Worm (Caenorhabditis elegans) whole organism, L4 larva: ENCODE measurements around the gene str-129.

ENCODE experiments used
- D1046.2 ChIP-seq: fragments of 200-800 bp; sonication (Bioruptor generic); IDR thresholded peaks from 2 replicates; pipeline ENCODE4 v1.3.6; 2022; ENCODE audit warnings: missing genetic modification characterization, missing compliant biosample characterization
- F37D6.2 ChIP-seq: sonication (generic microtip); optimal IDR thresholded peaks from 2 replicates; lab custom pipeline; 2016; ENCODE audit warnings: mild to moderate bottlenecking, missing genetic modification characterization, missing compliant biosample characterization
- F44E2.7 ChIP-seq: fragments of 200-800 bp; sonication (Bioruptor generic); IDR thresholded peaks from 2 replicates; pipeline ENCODE4 v2.1.2; 2022; ENCODE audit warnings: missing genetic modification characterization, missing compliant biosample characterization
- F49E8.2 ChIP-seq: sonication (generic microtip); optimal IDR thresholded peaks from 2 replicates; lab custom pipeline; 2016; ENCODE audit warnings: missing compliant biosample characterization, mild to moderate bottlenecking, missing genetic modification characterization, borderline replicate concordance
- R02D3.7 ChIP-seq: fragments of 150-350 bp; sonication (generic microtip); optimal IDR thresholded peaks from 3 replicates; lab custom pipeline; 2014; ENCODE audit warnings: missing biosample characterization, missing genetic modification characterization
- T20F7.1 ChIP-seq: fragments of 200-800 bp; sonication (Bioruptor generic); optimal IDR thresholded peaks from 2 replicates; lab custom pipeline; 2018; ENCODE audit warnings: mild to moderate bottlenecking, missing genetic modification characterization, missing compliant biosample characterization
- T26A8.4 ChIP-seq: fragments of 200-800 bp; sonication (Bioruptor generic); IDR thresholded peaks from 2 replicates; pipeline ENCODE4 v1.3.6; 2022; ENCODE audit warnings: missing genetic modification characterization, missing compliant biosample characterization
- ZK546.5 ChIP-seq, 2 experiments: sonication (generic microtip); optimal IDR thresholded peaks; 2 replicates each; lab custom pipeline; 2017; ENCODE audit warnings: missing biosample characterization in 2 of 2, missing genetic modification characterization in 2 of 2
- aly-2 ChIP-seq: sonication (generic microtip); optimal IDR thresholded peaks from 2 replicates; lab custom pipeline; 2018; ENCODE audit warnings: missing biosample characterization, missing genetic modification characterization
- ama-1 ChIP-seq: fragments of 150-350 bp; optimal IDR thresholded peaks from 2 replicates; lab custom pipeline; 2014; ENCODE audit warnings: inconsistent platforms, mixed read lengths
- attf-4 ChIP-seq: sonication (generic microtip); optimal IDR thresholded peaks from 3 replicates; lab custom pipeline; 2017; ENCODE audit warnings: missing biosample characterization, missing genetic modification characterization
- ceh-20 ChIP-seq: fragments of 200-800 bp; sonication (Bioruptor generic); IDR thresholded peaks from 2 replicates; pipeline ENCODE4 v1.3.6; 2022; ENCODE audit warnings: missing genetic modification reagents, missing genetic modification characterization, missing compliant biosample characterization
- ceh-28 ChIP-seq: fragments of 150-350 bp; optimal IDR thresholded peaks from 2 replicates; lab custom pipeline; 2014; ENCODE audit warnings: missing biosample characterization, missing genetic modification reagents, missing genetic modification characterization
- ceh-44 ChIP-seq: fragments of 200-800 bp; sonication (Bioruptor generic); IDR thresholded peaks from 2 replicates; pipeline ENCODE4 v1.3.6; 2022; ENCODE audit warnings: missing genetic modification reagents, missing genetic modification characterization, missing compliant biosample characterization
- ceh-62 ChIP-seq: sonication (generic microtip); optimal IDR thresholded peaks from 2 replicates; lab custom pipeline; 2017; ENCODE audit warnings: missing biosample characterization, missing genetic modification characterization
- daf-12 ChIP-seq: fragments of 150-350 bp; optimal IDR thresholded peaks from 2 replicates; lab custom pipeline; 2014; ENCODE audit warnings: missing biosample characterization, missing genetic modification reagents, missing genetic modification characterization
- daf-16 ChIP-seq, 3 experiments: sonication (generic microtip); optimal IDR thresholded peaks; 2 replicates each; lab custom pipeline; 2016 to 2017; ENCODE audit warnings: missing genetic modification characterization in 3 of 3, missing genetic modification reagents in 3 of 3, mild to moderate bottlenecking in 2 of 3, missing compliant biosample characterization in 2 of 3, missing biosample characterization in 1 of 3, moderate library complexity in 1 of 3
- daf-19 ChIP-seq: fragments of 200-800 bp; sonication (Bioruptor generic); conservative IDR thresholded peaks from 2 replicates; pipeline ENCODE4 v1.3.6; 2022; ENCODE audit warnings: missing genetic modification characterization, missing compliant biosample characterization
- dmd-6 ChIP-seq: fragments of 200-800 bp; sonication (Bioruptor generic); IDR thresholded peaks from 2 replicates; pipeline ENCODE4 v1.3.6; 2022; ENCODE audit warnings: missing genetic modification reagents, missing genetic modification characterization, missing compliant biosample characterization
- dmd-9 ChIP-seq: fragments of 200-800 bp; sonication (Bioruptor generic); IDR thresholded peaks from 2 replicates; pipeline ENCODE4 v1.3.6; 2022; ENCODE audit warnings: missing genetic modification reagents, missing genetic modification characterization, missing compliant biosample characterization
- duxl-1 ChIP-seq: sonication (generic microtip); optimal IDR thresholded peaks from 2 replicates; lab custom pipeline; 2016; ENCODE audit warnings: mild to moderate bottlenecking, missing genetic modification characterization, moderate library complexity, missing compliant biosample characterization; ENCODE audit not compliant: poor library complexity
- dve-1 ChIP-seq: sonication (generic microtip); optimal IDR thresholded peaks from 2 replicates; lab custom pipeline; 2017; ENCODE audit warnings: antibody characterized with exemption, mild to moderate bottlenecking, missing genetic modification characterization, missing compliant biosample characterization; ENCODE audit not compliant: insufficient read depth
- egl-27 ChIP-seq: sonication (generic microtip); optimal IDR thresholded peaks from 3 replicates; lab custom pipeline; 2017; ENCODE audit warnings: missing biosample characterization, missing genetic modification reagents, missing genetic modification characterization
- fos-1 ChIP-seq: fragments of 150-350 bp; optimal IDR thresholded peaks from 2 replicates; lab custom pipeline; 2014; ENCODE audit warnings: missing biosample characterization, missing genetic modification characterization
- gei-8 ChIP-seq: fragments of 200-800 bp; sonication (Bioruptor generic); optimal IDR thresholded peaks from 2 replicates; lab custom pipeline; 2018; ENCODE audit warnings: mild to moderate bottlenecking, missing genetic modification characterization, missing compliant biosample characterization
- lim-7 ChIP-seq: fragments of 200-800 bp; sonication (Bioruptor generic); IDR thresholded peaks from 2 replicates; pipeline ENCODE4 v1.3.6; 2022; ENCODE audit warnings: missing genetic modification characterization, missing compliant biosample characterization
- lin-1 ChIP-seq: fragments of 200-800 bp; sonication (Bioruptor generic); IDR thresholded peaks from 2 replicates; pipeline ENCODE4 v1.3.6; 2022; ENCODE audit warnings: missing genetic modification reagents, missing genetic modification characterization, missing compliant biosample characterization
- lin-29 ChIP-seq: fragments of 200-800 bp; sonication (Bioruptor generic); IDR thresholded peaks from 2 replicates; pipeline ENCODE4 v1.3.6; 2022; ENCODE audit warnings: missing genetic modification reagents, missing genetic modification characterization, missing compliant biosample characterization
- lir-3 ChIP-seq: sonication (generic microtip); optimal IDR thresholded peaks from 2 replicates; lab custom pipeline; 2016; ENCODE audit warnings: mild to moderate bottlenecking, missing genetic modification characterization, missing compliant biosample characterization
- lsy-2 ChIP-seq, 2 experiments: fragments of 150-350 bp in 1 of 2; sonication (generic microtip) in 1 of 2; optimal IDR thresholded peaks; 2 replicates each; lab custom pipeline; 2014 to 2017; ENCODE audit warnings: missing biosample characterization in 2 of 2, missing genetic modification characterization in 2 of 2
- madf-5 ChIP-seq, 2 experiments: fragments of 200-800 bp; sonication (Bioruptor generic); IDR thresholded peaks; 2 replicates each; pipeline ENCODE4 v1.3.6; 2022; ENCODE audit warnings: missing compliant biosample characterization in 2 of 2, missing genetic modification characterization in 2 of 2
- mdl-1 ChIP-seq, 2 experiments: fragments of 150-350 bp in 1 of 2; sonication (generic microtip) in 1 of 2; optimal IDR thresholded peaks; 2 replicates each; lab custom pipeline; 2014 to 2017; ENCODE audit warnings: missing biosample characterization in 2 of 2, missing genetic modification characterization in 2 of 2
- mdt-29 ChIP-seq: fragments of 200-800 bp; sonication (Bioruptor generic); IDR thresholded peaks from 2 replicates; pipeline ENCODE4 v1.3.6; 2022; ENCODE audit warnings: missing genetic modification reagents, missing genetic modification characterization, missing compliant biosample characterization
- mep-1 ChIP-seq: fragments of 150-350 bp; sonication (generic microtip); optimal IDR thresholded peaks from 3 replicates; lab custom pipeline; 2014; ENCODE audit warnings: missing biosample characterization, missing genetic modification characterization
- mxl-3 ChIP-seq: fragments of 200-800 bp; sonication (Bioruptor generic); optimal IDR thresholded peaks from 2 replicates; lab custom pipeline; 2018; ENCODE audit warnings: mild to moderate bottlenecking, missing genetic modification characterization, missing compliant biosample characterization
- nhr-102 ChIP-seq: sonication (generic microtip); optimal IDR thresholded peaks from 2 replicates; lab custom pipeline; 2016; ENCODE audit warnings: mild to moderate bottlenecking, missing genetic modification characterization, moderate library complexity, missing compliant biosample characterization
- nhr-237 ChIP-seq: sonication (generic microtip); optimal IDR thresholded peaks from 2 replicates; lab custom pipeline; 2017; ENCODE audit warnings: missing biosample characterization, missing genetic modification characterization
- nhr-28 ChIP-seq: fragments of 150-350 bp; optimal IDR thresholded peaks from 2 replicates; lab custom pipeline; 2014; ENCODE audit warnings: missing biosample characterization, missing genetic modification characterization
- nhr-48 ChIP-seq: sonication (generic microtip); optimal IDR thresholded peaks from 2 replicates; lab custom pipeline; 2016; ENCODE audit warnings: mild to moderate bottlenecking, missing genetic modification characterization, missing compliant biosample characterization
- nhr-6 ChIP-seq: fragments of 150-350 bp; optimal IDR thresholded peaks from 2 replicates; lab custom pipeline; 2014; ENCODE audit warnings: missing biosample characterization, missing genetic modification characterization
- nhr-76 ChIP-seq: fragments of 150-350 bp; optimal IDR thresholded peaks from 2 replicates; lab custom pipeline; 2014; ENCODE audit warnings: missing biosample characterization, missing genetic modification characterization
- pha-4 ChIP-seq, 2 experiments: fragments of 150-350 bp in 1 of 2; fragments of 200-800 bp in 1 of 2; sonication (Bioruptor generic) in 1 of 2; IDR thresholded peaks in 1 of 2; optimal IDR thresholded peaks in 1 of 2; 2 replicates each; pipeline versions ENCODE4 v1.3.6 to Lab custom; 2014 to 2022; ENCODE audit warnings: missing genetic modification characterization in 2 of 2, missing genetic modification reagents in 2 of 2, missing biosample characterization in 1 of 2, missing compliant biosample characterization in 1 of 2
- rbr-2 ChIP-seq: sonication (generic microtip); optimal IDR thresholded peaks from 2 replicates; lab custom pipeline; 2016; ENCODE audit warnings: missing genotype, missing genetic modification characterization, missing compliant biosample characterization
- set-16 ChIP-seq: fragments of 200-800 bp; sonication (Bioruptor generic); IDR thresholded peaks from 2 replicates; pipeline ENCODE4 v1.3.6; 2022; ENCODE audit warnings: missing genetic modification reagents, missing genetic modification characterization, missing compliant biosample characterization
- skn-1 ChIP-seq: fragments of 150-350 bp; optimal IDR thresholded peaks from 2 replicates; lab custom pipeline; 2014; ENCODE audit warnings: missing biosample characterization, missing genetic modification characterization
- snpc-4 ChIP-seq: fragments of 150-350 bp; optimal IDR thresholded peaks from 2 replicates; lab custom pipeline; 2014; ENCODE audit warnings: missing biosample characterization, missing genetic modification characterization
- tag-97 ChIP-seq: fragments of 200-800 bp; sonication (Bioruptor generic); IDR thresholded peaks from 2 replicates; pipeline ENCODE4 v1.3.6; 2022; ENCODE audit warnings: missing genetic modification characterization, missing compliant biosample characterization
- unc-130 ChIP-seq: sonication (generic microtip); optimal IDR thresholded peaks from 2 replicates; lab custom pipeline; 2016; ENCODE audit warnings: missing genetic modification reagents, missing genetic modification characterization, missing compliant biosample characterization
- zfp-2 ChIP-seq: sonication (generic microtip); optimal IDR thresholded peaks from 2 replicates; lab custom pipeline; 2016; ENCODE audit warnings: mild to moderate bottlenecking, missing genetic modification characterization, missing compliant biosample characterization
- zip-11 ChIP-seq: fragments of 200-800 bp; sonication (Bioruptor generic); IDR thresholded peaks from 2 replicates; pipeline ENCODE4 v1.3.6; 2022; ENCODE audit warnings: missing genetic modification characterization, missing compliant biosample characterization
- ztf-11 ChIP-seq: fragments of 150-350 bp; optimal IDR thresholded peaks from 2 replicates; lab custom pipeline; 2014; ENCODE audit warnings: missing biosample characterization, missing genetic modification characterization
- ztf-7 ChIP-seq: fragments of 150-350 bp; optimal IDR thresholded peaks from 2 replicates; lab custom pipeline; 2014; ENCODE audit warnings: missing biosample characterization, missing genetic modification characterization

The str-129 gene

DNA sequence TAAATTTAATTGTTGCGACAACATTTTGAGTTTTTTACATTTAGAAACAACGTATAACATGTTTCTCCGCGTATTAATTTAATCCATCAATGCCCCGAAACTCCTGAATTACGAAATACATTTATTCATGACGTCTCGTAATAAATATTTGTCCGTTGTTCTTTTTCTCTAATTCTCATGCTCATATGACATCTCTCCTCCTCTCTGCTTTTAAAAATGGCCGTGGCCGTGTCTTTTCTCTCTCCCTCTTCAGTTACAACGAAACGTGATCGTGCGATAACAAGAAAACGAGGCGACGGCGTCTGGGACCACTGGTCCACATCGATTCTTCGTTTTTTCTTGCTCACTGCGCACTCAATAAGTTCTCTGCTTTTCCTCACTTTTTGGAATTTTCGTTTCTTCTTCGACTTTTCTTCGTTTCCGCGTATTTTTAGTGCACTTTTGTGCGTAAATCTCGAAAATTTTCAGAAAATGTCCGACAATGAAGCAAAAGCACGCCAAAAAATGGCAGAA, 37.9 kb upstream of the str-129 start, which contains the start of gene snap-1 (continued):
- TF ChIP-seq lsy-2 (tag; optimal IDR thresholded peaks at IDR 0.05; lab: Kevin White, UChicago) = peak in 1 of 2 experiments; percentile 75
- no peak for TF ChIP-seq dmd-9 (GFP tag; lab: Robert Waterston, UW)
- no peak for TF ChIP-seq daf-19 (GFP tag; lab: Robert Waterston, UW)
- TF ChIP-seq mdt-29 = no peak
- peak in 1 of 2 experiments; percentile 38 for TF ChIP-seq mdl-1 (tag; optimal IDR thresholded peaks at IDR 0.05; lab: Kevin White, UChicago)
- TF ChIP-seq duxl-1 = no peak
- no peak for TF ChIP-seq ama-1 (lab: Kevin White, UChicago)
- no peak for TF ChIP-seq snpc-4
- TF ChIP-seq T26A8.4 (GFP tag; lab: Robert Waterston, UW) = no peak
- no peak for TF ChIP-seq F49E8.2
- TF ChIP-seq nhr-48 = no peak
- no peak for TF ChIP-seq ceh-62 (tag; lab: Kevin White, UChicago)
- no peak for TF ChIP-seq pha-4 (GFP tag; IDR thresholded peaks at IDR 0.05; lab: Robert Waterston, UW)
- TF ChIP-seq pha-4 (tag; optimal IDR thresholded peaks at IDR 0.05; lab: Kevin White, UChicago) = no peak
- TF ChIP-seq egl-27 (tag; lab: Kevin White, UChicago) = no peak
- no peak; the same call in 1 of the 2 replicates for TF ChIP-seq dmd-6 (GFP tag; lab: Robert Waterston, UW)
- peak; percentile 36; the same call in 1 of the 2 replicates for TF ChIP-seq ceh-44 (GFP tag; lab: Robert Waterston, UW)
- TF ChIP-seq rbr-2 (tag; lab: Kevin White, UChicago) = peak; percentile 55
- TF ChIP-seq T20F7.1 (GFP tag; lab: Kevin White, UChicago) = peak; percentile 42
- no peak for TF ChIP-seq nhr-102 (tag; lab: Kevin White, UChicago)
- no peak for TF ChIP-seq tag-97 (GFP tag; lab: Robert Waterston, UW)
- TF ChIP-seq dve-1 (tag; lab: Kevin White, UChicago) = peak; percentile 26
- TF ChIP-seq daf-16 (GFP tag; optimal IDR thresholded peaks at IDR 0.05; lab: Kevin White, UChicago) = no peak
- TF ChIP-seq daf-16 (tag; optimal IDR thresholded peaks at IDR 0.05; lab: Kevin White, UChicago) = peak; percentile 57
- no peak for TF ChIP-seq ztf-7 (tag; lab: Kevin White, UChicago)
- TF ChIP-seq lir-3 (tag; lab: Kevin White, UChicago) = no peak
- no peak for TF ChIP-seq attf-4
- no peak for TF ChIP-seq daf-12 (tag; lab: Kevin White, UChicago)
- no peak for TF ChIP-seq aly-2 (tag; lab: Kevin White, UChicago)
- no peak for TF ChIP-seq lin-1 (GFP tag; lab: Robert Waterston, UW)
- peak; percentile 74 for TF ChIP-seq mxl-3
- no peak for TF ChIP-seq zfp-2 (tag; lab: Kevin White, UChicago)
- TF ChIP-seq madf-5 (GFP tag; IDR thresholded peaks at IDR 0.05; lab: Robert Waterston, UW) = no peak
- TF ChIP-seq nhr-6 (tag; lab: Kevin White, UChicago) = no peak
- no peak for TF ChIP-seq nhr-76 (tag; lab: Kevin White, UChicago)
- peak; percentile 51 for TF ChIP-seq mep-1 (tag; lab: Kevin White, UChicago)
- no peak for TF ChIP-seq R02D3.7
- no peak for TF ChIP-seq lin-29 (GFP tag; lab: Robert Waterston, UW)
- TF ChIP-seq nhr-28 (tag; lab: Kevin White, UChicago) = no peak
- no peak for TF ChIP-seq nhr-237 (tag; lab: Kevin White, UChicago)
- TF ChIP-seq ZK546.5 (tag; optimal IDR thresholded peaks at IDR 0.05; lab: Kevin White, UChicago) = no peak
- TF ChIP-seq gei-8 (GFP tag; lab: Kevin White, UChicago) = no peak
- TF ChIP-seq ceh-28 (tag; lab: Kevin White, UChicago) = no peak
- TF ChIP-seq skn-1 (tag; lab: Kevin White, UChicago) = no peak
- TF ChIP-seq zip-11 = no peak
- no peak for TF ChIP-seq F44E2.7 (GFP tag; lab: Robert Waterston, UW)
- TF ChIP-seq ztf-11 (tag; lab: Kevin White, UChicago) = no peak
- peak; percentile 5 for TF ChIP-seq F37D6.2 (tag; lab: Kevin White, UChicago)
- no peak for TF ChIP-seq set-16 (GFP tag; lab: Robert Waterston, UW)
- TF ChIP-seq unc-130 (GFP tag; lab: Kevin White, UChicago) = no peak
- no peak for TF ChIP-seq fos-1
- no peak for TF ChIP-seq lim-7 (GFP tag; lab: Robert Waterston, UW)
- no peak for TF ChIP-seq D1046.2 (GFP tag; lab: Robert Waterston, UW)
- TF ChIP-seq ceh-20 (GFP tag; lab: Robert Waterston, UW) = no peak
